Worm (Caenorhabditis elegans): ENCODE data around the gene F40G12.6.

Gene F40G12.6

DNA sequence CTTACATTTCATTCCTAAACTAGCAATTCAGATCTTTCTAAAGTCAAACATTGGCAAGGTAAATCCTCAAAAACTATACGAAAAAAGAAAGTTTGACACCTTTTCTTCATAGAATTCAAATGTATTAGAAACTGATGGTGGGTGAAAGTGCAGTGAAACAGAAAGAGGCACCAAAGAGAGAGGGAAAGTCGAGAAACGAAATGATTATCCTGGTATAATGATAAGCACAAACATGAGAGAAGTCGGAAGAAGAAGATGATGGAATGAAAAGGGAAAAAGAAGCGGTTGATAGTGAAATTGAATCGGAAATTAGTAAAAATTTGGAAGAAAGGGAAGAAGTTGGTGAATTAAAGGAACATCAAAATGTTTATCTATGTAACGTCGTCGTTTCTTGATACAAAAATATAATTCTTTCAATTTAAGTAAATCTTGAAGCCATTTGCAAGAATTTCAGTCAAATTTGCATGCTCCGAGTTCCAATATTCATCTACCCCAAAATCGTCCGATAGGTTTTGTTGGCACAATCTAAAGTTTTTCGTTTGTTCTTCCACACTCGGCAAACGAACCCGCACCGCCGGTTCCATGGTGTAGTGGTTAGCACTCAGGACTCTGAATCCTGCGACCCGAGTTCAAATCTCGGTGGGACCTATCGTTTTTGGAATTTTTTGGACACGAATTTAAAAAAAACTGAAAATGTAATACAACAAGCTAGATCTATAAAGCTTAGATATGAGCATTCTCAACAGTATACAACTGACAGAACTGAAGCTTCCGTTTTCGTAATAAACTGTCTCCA is 41.9 kb downstream of the F40G12.6 start (continued):
- TF ChIP-seq fkh-3 (tag; optimal IDR thresholded peaks at IDR 0.05): no peak
- TF ChIP-seq zfh-2 (GFP tag; conservative IDR thresholded peaks at IDR 0.05): no peak
- TF ChIP-seq tbx-9 (tag; optimal IDR thresholded peaks at IDR 0.05; ENCODE audit: borderline replicate concordance): no peak
- no peak for TF ChIP-seq B0035.1 (tag; optimal IDR thresholded peaks at IDR 0.05)
- TF ChIP-seq ama-1 (optimal IDR thresholded peaks at IDR 0.05): no peak
- TF ChIP-seq ama-1 (GFP tag; optimal IDR thresholded peaks at IDR 0.05): no peak
- TF ChIP-seq lin-54 (GFP tag; optimal IDR thresholded peaks at IDR 0.05): no peak
- TF ChIP-seq F57C9.4 (tag; optimal IDR thresholded peaks at IDR 0.05): no peak
- no peak for TF ChIP-seq lin-40 (tag; optimal IDR thresholded peaks at IDR 0.05)
- no peak for TF ChIP-seq tlf-1 (GFP tag; optimal IDR thresholded peaks at IDR 0.05)
- no peak for TF ChIP-seq egl-18 (GFP tag; IDR thresholded peaks at IDR 0.05)
- TF ChIP-seq F49E8.2 (tag; optimal IDR thresholded peaks at IDR 0.05; ENCODE audit: insufficient read depth): no peak
- TF ChIP-seq snpc-3.4 (tag; optimal IDR thresholded peaks at IDR 0.05): no peak
- no peak for TF ChIP-seq egl-44 (GFP tag; IDR thresholded peaks at IDR 0.05)
- no peak for TF ChIP-seq xnd-1 (tag; optimal IDR thresholded peaks at IDR 0.05)
- TF ChIP-seq T07F8.4 (tag; optimal IDR thresholded peaks at IDR 0.05): no peak
- TF ChIP-seq ztf-6 (GFP tag; IDR thresholded peaks at IDR 0.05): no peak
- TF ChIP-seq let-607 (tag; optimal IDR thresholded peaks at IDR 0.05): no peak
- no peak for TF ChIP-seq let-526 (GFP tag; IDR thresholded peaks at IDR 0.05)
- TF ChIP-seq somi-1 (GFP tag; optimal IDR thresholded peaks at IDR 0.05): no peak
- no peak for TF ChIP-seq K12H6.12 (tag; optimal IDR thresholded peaks at IDR 0.05)

DNA sequence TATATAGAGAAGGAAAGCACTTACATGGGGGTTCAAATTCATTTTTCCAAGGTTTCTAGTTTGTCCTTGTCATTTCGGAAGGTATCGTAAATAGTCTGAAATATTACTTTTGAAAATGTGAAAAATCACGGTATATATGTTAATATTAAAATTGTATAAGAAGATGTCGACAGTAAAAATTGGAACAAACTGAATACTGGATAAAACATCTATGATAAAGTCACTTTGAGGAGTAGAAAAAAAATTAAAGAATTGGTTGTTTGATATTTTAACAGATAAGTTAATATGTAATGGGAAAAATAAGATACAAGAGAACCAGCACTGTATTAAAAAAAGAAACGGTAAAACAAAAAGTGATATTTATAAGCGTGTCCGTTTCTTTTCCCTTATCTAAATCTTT is 46.5 kb downstream of the F40G12.6 start, which contains the start of gene nep-21:
Gene nep-21, minus strand, starts transcription at position 101 of the 400 bp plus-strand sequence.
- TF ChIP-seq nhr-80 (tag; optimal IDR thresholded peaks at IDR 0.05) (no peak), athp-1 (tag; optimal IDR thresholded peaks at IDR 0.05) (no peak), F57A8.1 (GFP tag; optimal IDR thresholded peaks at IDR 0.05) (no peak), snpc-4 (GFP tag; optimal IDR thresholded peaks at IDR 0.05) (no peak), snpc-4 (tag; optimal IDR thresholded peaks at IDR 0.05) (no peak), cebp-1 (GFP tag; IDR thresholded peaks at IDR 0.05) (no peak), cebp-1 (tag; optimal IDR thresholded peaks at IDR 0.05) (no peak), D2030.7 (GFP tag; IDR thresholded peaks at IDR 0.05) (no peak), F52B5.7 (tag; optimal IDR thresholded peaks at IDR 0.05) (no peak)

DNA sequence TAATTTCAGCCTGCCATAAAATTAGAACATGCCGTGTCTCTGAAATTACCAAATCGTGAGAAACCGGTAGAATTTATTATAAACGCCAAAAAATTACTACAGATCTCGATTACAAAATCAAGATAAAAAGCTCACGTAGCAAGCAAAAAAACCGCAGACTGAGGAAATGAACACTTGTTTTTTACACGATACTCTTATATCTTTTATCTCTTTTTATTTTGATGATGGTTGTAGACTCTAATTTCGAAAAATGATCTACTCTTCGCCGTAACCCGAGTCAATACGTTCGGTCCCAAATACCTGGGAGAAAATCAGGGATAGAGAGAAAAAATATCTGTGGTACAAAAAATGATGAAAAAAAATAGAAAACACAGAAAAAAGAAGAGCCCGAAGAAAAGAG is 49.8 kb downstream of the F40G12.6 start:
- TF ChIP-seq rcor-1 (GFP tag; IDR thresholded peaks at IDR 0.05) (no peak), nhr-90 (tag; optimal IDR thresholded peaks at IDR 0.05) (no peak), zim-3 (tag; optimal IDR thresholded peaks at IDR 0.05) (no peak)
